Worm (Caenorhabditis elegans) whole organism, midembryonic: Measurements from ENCODE around the gene R05H10.1.

Experiments used
- T22C8.4 ChIP-seq: fragments of 200-800 bp; sonication (Bioruptor generic); IDR thresholded peaks from 2 replicates; pipeline ENCODE4 v1.3.6; 2022; ENCODE audit warnings: missing genetic modification characterization, missing compliant biosample characterization
- flt-1 ChIP-seq: fragments of 200-800 bp; sonication (Bioruptor generic); IDR thresholded peaks from 2 replicates; pipeline ENCODE4 v1.3.6; 2022; ENCODE audit warnings: missing genetic modification characterization, missing compliant biosample characterization

DNA sequence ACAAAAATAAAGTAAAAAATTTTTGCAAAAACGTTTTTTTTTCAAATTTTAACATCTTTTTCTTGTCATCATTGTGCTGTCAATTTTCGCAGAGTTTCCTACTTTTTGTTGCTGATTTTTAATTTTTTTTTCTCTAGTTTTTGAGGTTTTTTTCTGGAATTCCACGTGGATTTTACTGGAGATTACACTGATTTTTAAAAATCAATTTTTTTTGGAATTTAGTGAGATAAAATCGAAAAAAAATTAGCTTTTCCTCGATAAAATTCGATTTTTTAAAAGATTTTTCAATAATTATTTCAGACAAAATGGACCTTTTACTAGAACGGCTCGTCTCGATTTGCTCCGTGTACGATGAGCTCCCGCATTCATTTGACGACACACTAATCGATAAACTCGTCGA lies 18.0 kb downstream of the R05H10.1 start, which contains the start of gene R05H10.3:
- no peak for TF ChIP-seq T22C8.4 (GFP tag; lab: Robert Waterston, UW)
- TF ChIP-seq flt-1 (GFP tag; lab: Robert Waterston, UW) = no peak
